Fruit fly (Drosophila melanogaster) whole organism, embryonic: Measurements from ENCODE around the gene NFAT.
A peak's percentile ranks its signal among the peaks of the same experiment; 100 is the strongest.

Experiments used
- B-H1 ChIP-seq: fragments of 200-800 bp; sonication (Bioruptor generic); IDR thresholded peaks from 3 replicates; pipeline ENCODE4 v1.3.6; 2022; ENCODE audit warnings: missing biosample characterization, missing genetic modification characterization
- CG10209 ChIP-seq: fragments of 200-800 bp; sonication (Bioruptor generic); optimal IDR thresholded peaks from 3 replicates; lab custom pipeline; 2017; ENCODE audit warnings: missing biosample characterization, mild to moderate bottlenecking, missing genetic modification characterization, missing genetic modification reagents
- CG11093 ChIP-seq: fragments of 200-800 bp; sonication (Bioruptor generic); IDR thresholded peaks from 3 replicates; pipeline ENCODE4 v1.3.6; 2022; ENCODE audit warnings: missing biosample characterization, missing genetic modification characterization
- CG11398 ChIP-seq: fragments of 200-800 bp; sonication (Bioruptor generic); optimal IDR thresholded peaks from 2 replicates; lab custom pipeline; 2016; ENCODE audit warnings: missing biosample characterization, missing genetic modification characterization
- CG12155 ChIP-seq: fragments of 200-800 bp; sonication (Bioruptor generic); optimal IDR thresholded peaks from 3 replicates; lab custom pipeline; 2016; ENCODE audit warnings: missing biosample characterization, missing genetic modification characterization
- CG14860 ChIP-seq: fragments of 200-800 bp; sonication (Bioruptor generic); IDR thresholded peaks from 3 replicates; pipeline ENCODE4 v1.3.6; 2022; ENCODE audit warnings: missing biosample characterization, missing genetic modification characterization; ENCODE audit not compliant: partially characterized antibody
- CG14965 ChIP-seq: fragments of 200-800 bp; sonication (Bioruptor generic); optimal IDR thresholded peaks from 2 replicates; lab custom pipeline; 2016; ENCODE audit warnings: missing biosample characterization, missing genetic modification characterization, borderline replicate concordance
- CG15514 ChIP-seq: fragments of 200-800 bp; sonication (Bioruptor generic); optimal IDR thresholded peaks from 3 replicates; lab custom pipeline; 2017; ENCODE audit warnings: missing biosample characterization, missing genetic modification characterization, mild to moderate bottlenecking, moderate library complexity, missing genetic modification reagents
- CG17328 ChIP-seq: fragments of 200-800 bp; sonication (Bioruptor generic); IDR thresholded peaks from 2 replicates; pipeline ENCODE4 v1.3.6; 2022; ENCODE audit warnings: missing biosample characterization, missing genetic modification characterization
- CG17359 ChIP-seq: fragments of 200-800 bp; sonication (Bioruptor generic); optimal IDR thresholded peaks from 3 replicates; lab custom pipeline; 2018; ENCODE audit warnings: missing biosample characterization, mild to moderate bottlenecking, missing genetic modification characterization, moderate library complexity
- CG17385 ChIP-seq: fragments of 200-800 bp; sonication (Bioruptor generic); optimal IDR thresholded peaks from 3 replicates; lab custom pipeline; 2018; ENCODE audit warnings: missing biosample characterization, mild to moderate bottlenecking, missing genetic modification characterization
- CG2129 ChIP-seq: fragments of 200-800 bp; sonication (Bioruptor generic); IDR thresholded peaks from 2 replicates; pipeline ENCODE4 v1.3.6; 2022; ENCODE audit warnings: missing biosample characterization, missing genetic modification characterization; ENCODE audit not compliant: partially characterized antibody
- CG2712 ChIP-seq: fragments of 200-800 bp; optimal IDR thresholded peaks from 3 replicates; lab custom pipeline; 2019; ENCODE audit warnings: missing biosample characterization, mild to moderate bottlenecking, missing genetic modification characterization, moderate library complexity
- CG31365 ChIP-seq: fragments of 200-800 bp; sonication (Bioruptor generic); optimal IDR thresholded peaks from 2 replicates; lab custom pipeline; 2018; ENCODE audit warnings: missing biosample characterization, mild to moderate bottlenecking, missing genetic modification characterization
- CG31388 ChIP-seq: fragments of 200-800 bp; sonication (Bioruptor generic); optimal IDR thresholded peaks from 2 replicates; lab custom pipeline; 2016; ENCODE audit warnings: missing biosample characterization, missing genetic modification characterization
- CG31441 ChIP-seq: fragments of 200-800 bp; sonication (Bioruptor generic); IDR thresholded peaks from 2 replicates; pipeline ENCODE4 v1.3.6; 2022; ENCODE audit warnings: missing biosample characterization, missing genetic modification characterization
- CG34376 ChIP-seq: fragments of 200-800 bp; sonication (Bioruptor generic); optimal IDR thresholded peaks from 2 replicates; lab custom pipeline; 2018; ENCODE audit warnings: missing biosample characterization, mild to moderate bottlenecking, missing genetic modification characterization
- CG3847 ChIP-seq: fragments of 200-800 bp; sonication (Bioruptor generic); IDR thresholded peaks from 2 replicates; pipeline ENCODE4 v1.3.6; 2022; ENCODE audit warnings: missing biosample characterization, missing genetic modification characterization
- CG3995 ChIP-seq: fragments of 200-800 bp; sonication (Bioruptor generic); optimal IDR thresholded peaks from 3 replicates; lab custom pipeline; 2016; ENCODE audit warnings: missing biosample characterization, missing genetic modification characterization
- CG4404 ChIP-seq: fragments of 200-800 bp; sonication (Bioruptor generic); IDR thresholded peaks from 2 replicates; pipeline ENCODE4 v1.3.6; 2022; ENCODE audit warnings: missing biosample characterization, missing genetic modification characterization
- CG6854 ChIP-seq: fragments of 200-800 bp; sonication (Bioruptor generic); optimal IDR thresholded peaks from 3 replicates; lab custom pipeline; 2017; ENCODE audit warnings: missing biosample characterization, mild to moderate bottlenecking, missing genetic modification characterization
- CG7271 ChIP-seq: fragments of 200-800 bp; sonication (Bioruptor generic); optimal IDR thresholded peaks from 2 replicates; lab custom pipeline; 2018; ENCODE audit warnings: missing biosample characterization, mild to moderate bottlenecking, missing genetic modification characterization, moderate library complexity
- CG9797 ChIP-seq: fragments of 200-800 bp; sonication (Bioruptor generic); optimal IDR thresholded peaks from 3 replicates; lab custom pipeline; 2018; ENCODE audit warnings: missing biosample characterization, mild to moderate bottlenecking, missing genetic modification characterization
- Dfd ChIP-seq, 2 experiments: fragments of >200 bp; optimal IDR thresholded peaks; 2 replicates each; lab custom pipeline; 2017; ENCODE audit warnings: missing biosample characterization in 2 of 2, missing genetic modification characterization in 2 of 2
- GATAe ChIP-seq: fragments of 200-800 bp; sonication (Bioruptor generic); conservative IDR thresholded peaks from 2 replicates; pipeline ENCODE4 v1.3.6; 2022; ENCODE audit warnings: missing biosample characterization, missing genetic modification characterization
- HLH54F ChIP-seq: fragments of 200-800 bp; sonication (Bioruptor generic); optimal IDR thresholded peaks from 3 replicates; lab custom pipeline; 2016; ENCODE audit warnings: missing biosample characterization, missing genetic modification characterization
- HmgD ChIP-seq: fragments of 200-800 bp; sonication (Bioruptor generic); optimal IDR thresholded peaks from 3 replicates; lab custom pipeline; 2016; ENCODE audit warnings: missing biosample characterization, missing genetic modification characterization
- HmgZ ChIP-seq: fragments of 200-800 bp; sonication (Bioruptor generic); optimal IDR thresholded peaks from 2 replicates; lab custom pipeline; 2018; ENCODE audit warnings: missing biosample characterization, mild to moderate bottlenecking, missing genetic modification characterization
- Hr51 ChIP-seq, 2 experiments: fragments of 200-800 bp; sonication (Bioruptor generic); optimal IDR thresholded peaks; 2 replicates in 1 of 2; 3 replicates in 1 of 2; lab custom pipeline; 2016 to 2018; ENCODE audit warnings: missing biosample characterization in 2 of 2, missing genetic modification characterization in 2 of 2, mild to moderate bottlenecking in 1 of 2, moderate library complexity in 1 of 2
- Nf-YB ChIP-seq: fragments of 200-800 bp; sonication (Bioruptor generic); optimal IDR thresholded peaks from 3 replicates; lab custom pipeline; 2019; ENCODE audit warnings: missing biosample characterization, mild to moderate bottlenecking, missing genetic modification characterization, moderate library complexity
- Sry-β ChIP-seq: fragments of 200-800 bp; sonication (Bioruptor generic); optimal IDR thresholded peaks from 2 replicates; lab custom pipeline; 2018; ENCODE audit warnings: missing biosample characterization, mild to moderate bottlenecking, missing genetic modification characterization, moderate library complexity
- Stat92E ChIP-seq, 3 experiments: fragments of >200 bp in 2 of 3; fragments of 200-800 bp in 1 of 3; sonication (Bioruptor generic) in 1 of 3; optimal IDR thresholded peaks; 2 replicates each; lab custom pipeline; 2017 to 2019; ENCODE audit warnings: missing biosample characterization in 3 of 3, missing genetic modification characterization in 3 of 3, mild to moderate bottlenecking in 1 of 3, moderate library complexity in 1 of 3
- TFAM ChIP-seq: fragments of 200-800 bp; sonication (Bioruptor generic); optimal IDR thresholded peaks from 2 replicates; lab custom pipeline; 2017; ENCODE audit warnings: missing biosample characterization, missing genetic modification characterization, inconsistent platforms
- ara ChIP-seq: fragments of 200-800 bp; sonication (Bioruptor generic); IDR thresholded peaks from 2 replicates; pipeline ENCODE4 v1.3.6; 2022; ENCODE audit warnings: missing biosample characterization, missing genetic modification characterization
- ato ChIP-seq: fragments of 200-800 bp; sonication (Bioruptor generic); IDR thresholded peaks from 2 replicates; pipeline ENCODE4 v1.3.6; 2022; ENCODE audit warnings: missing biosample characterization, missing genetic modification characterization; ENCODE audit not compliant: partially characterized antibody
- cg ChIP-seq: fragments of 200-800 bp; sonication (Bioruptor generic); optimal IDR thresholded peaks from 3 replicates; lab custom pipeline; 2019; ENCODE audit warnings: missing biosample characterization, mild to moderate bottlenecking, missing genetic modification characterization, moderate library complexity
- crol ChIP-seq: fragments of 200-800 bp; sonication (Bioruptor generic); IDR thresholded peaks from 2 replicates; pipeline ENCODE4 v1.3.6; 2022; ENCODE audit warnings: missing biosample characterization, missing genetic modification characterization
- emc ChIP-seq: fragments of 200-800 bp; sonication (Bioruptor generic); optimal IDR thresholded peaks from 2 replicates; lab custom pipeline; 2016; ENCODE audit warnings: missing biosample characterization, missing genetic modification characterization
- exex ChIP-seq: fragments of 200-800 bp; sonication (Bioruptor generic); optimal IDR thresholded peaks from 4 replicates; lab custom pipeline; 2018; ENCODE audit warnings: missing biosample characterization, mild to moderate bottlenecking, missing genetic modification characterization, moderate library complexity
- gcm2 ChIP-seq: fragments of 200-800 bp; sonication (Bioruptor generic); optimal IDR thresholded peaks from 2 replicates; lab custom pipeline; 2016; ENCODE audit warnings: missing biosample characterization, missing genetic modification characterization
- hb ChIP-seq: fragments of 200-800 bp; sonication (Bioruptor generic); IDR thresholded peaks from 3 replicates; pipeline ENCODE4 v1.3.6; 2022; ENCODE audit warnings: missing biosample characterization, missing genetic modification characterization; ENCODE audit not compliant: partially characterized antibody
- inv ChIP-seq: fragments of 200-800 bp; sonication (Bioruptor generic); IDR thresholded peaks from 2 replicates; pipeline ENCODE4 v1.3.6; 2022; ENCODE audit warnings: missing biosample characterization, missing genetic modification characterization; ENCODE audit not compliant: partially characterized antibody
- pita ChIP-seq: fragments of 200-800 bp; sonication (Bioruptor generic); optimal IDR thresholded peaks from 2 replicates; lab custom pipeline; 2017; ENCODE audit warnings: missing biosample characterization, mild to moderate bottlenecking, missing genetic modification characterization
- salm ChIP-seq: fragments of 200-800 bp; sonication (Bioruptor generic); optimal IDR thresholded peaks from 2 replicates; lab custom pipeline; 2018; ENCODE audit warnings: missing biosample characterization, mild to moderate bottlenecking, missing genetic modification characterization
- slbo ChIP-seq: fragments of 200-800 bp; sonication (Bioruptor generic); IDR thresholded peaks from 2 replicates; pipeline ENCODE4 v1.3.6; 2022; ENCODE audit warnings: missing biosample characterization, missing genetic modification characterization
- slou ChIP-seq: fragments of 200-800 bp; sonication (Bioruptor generic); optimal IDR thresholded peaks from 3 replicates; lab custom pipeline; 2016; ENCODE audit warnings: missing biosample characterization, missing genetic modification characterization
- sqz ChIP-seq: fragments of 200-800 bp; sonication (Bioruptor generic); optimal IDR thresholded peaks from 3 replicates; lab custom pipeline; 2018; ENCODE audit warnings: missing biosample characterization, mild to moderate bottlenecking, missing genetic modification characterization
- stwl ChIP-seq: fragments of 200-800 bp; sonication (Bioruptor generic); optimal IDR thresholded peaks from 3 replicates; lab custom pipeline; 2018; ENCODE audit warnings: missing biosample characterization, mild to moderate bottlenecking, missing genetic modification characterization, moderate library complexity
- tup ChIP-seq: fragments of 200-800 bp; sonication (Bioruptor generic); optimal IDR thresholded peaks from 2 replicates; lab custom pipeline; 2016; ENCODE audit warnings: missing biosample characterization, mild to moderate bottlenecking, missing genetic modification characterization, moderate library complexity
- vvl ChIP-seq: fragments of 200-800 bp; sonication (Bioruptor generic); IDR thresholded peaks from 2 replicates; pipeline ENCODE4 v1.3.6; 2022; ENCODE audit warnings: missing biosample characterization, missing genetic modification characterization
- wdn ChIP-seq: fragments of 200-800 bp; sonication (Bioruptor generic); IDR thresholded peaks from 2 replicates; pipeline ENCODE4 v1.3.6; 2022; ENCODE audit warnings: missing biosample characterization, missing genetic modification characterization

The NFAT gene

DNA sequence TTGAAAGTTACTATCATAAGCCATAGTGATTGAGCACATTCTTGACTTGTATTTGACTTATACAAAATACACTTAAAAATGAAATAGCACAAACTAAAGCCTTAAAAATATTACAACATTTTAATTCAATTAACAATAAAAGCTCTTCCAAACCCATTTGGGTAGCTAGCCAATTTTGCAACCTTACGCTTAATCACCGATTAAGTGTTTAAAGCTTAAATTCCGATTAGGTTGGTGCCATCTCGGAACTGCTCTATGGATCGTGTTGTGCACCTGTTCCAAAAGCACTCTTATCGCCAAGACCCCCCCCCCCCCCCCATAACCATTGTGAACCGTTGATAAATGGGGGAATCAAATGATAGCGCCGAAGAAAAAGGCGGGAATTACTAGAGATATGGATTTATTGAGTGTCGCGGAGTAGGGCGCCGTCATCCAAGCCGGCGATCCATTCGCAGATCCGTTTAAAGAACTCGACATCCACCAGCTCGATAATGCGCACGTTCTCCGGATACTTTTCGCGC lies 53.5 kb downstream of the NFAT start (continued):
- TF ChIP-seq salm (tag; lab: Kevin White, UChicago) (no peak), inv (no peak), CG9797 (no peak), CG2129 (no peak), tup (no peak), CG14860 (GFP tag; lab: Robert Waterston, UW) (no peak), crol (GFP tag; lab: Robert Waterston, UW) (peak; percentile 67), CG31365 (tag; lab: Kevin White, UChicago) (no peak), Nf-YB (GFP tag; lab: Kevin White, UChicago) (no peak), ato (GFP tag; lab: Robert Waterston, UW) (no peak), slbo (GFP tag; lab: Robert Waterston, UW) (no peak), vvl (GFP tag; lab: Robert Waterston, UW) (no peak), GATAe (GFP tag; lab: Robert Waterston, UW) (peak; percentile 25; the same call in 1 of the 2 replicates), CG4404 (GFP tag; lab: Robert Waterston, UW) (no peak), CG31441 (GFP tag; lab: Robert Waterston, UW) (no peak), CG2712 (tag; lab: Kevin White, UChicago) (peak; percentile 71), emc (GFP tag; lab: Kevin White, UChicago) (no peak), CG14965 (GFP tag; lab: Kevin White, UChicago) (no peak), CG31388 (no peak), Stat92E (GFP tag; optimal IDR thresholded peaks at IDR 0.05; lab: Kevin White, UChicago) (no peak), HmgZ (tag; lab: Kevin White, UChicago) (peak; percentile 20), CG11093 (GFP tag; lab: Robert Waterston, UW) (no peak), CG34376 (peak; percentile 3), HmgD (GFP tag; lab: Kevin White, UChicago) (no peak), wdn (GFP tag; lab: Robert Waterston, UW) (no peak), CG17328 (no peak), hb (GFP tag; lab: Robert Waterston, UW) (no peak), CG15514 (peak; percentile 2), exex (peak; percentile 91), CG12155 (GFP tag; lab: Kevin White, UChicago) (no peak), CG3847 (GFP tag; lab: Robert Waterston, UW) (no peak)

DNA sequence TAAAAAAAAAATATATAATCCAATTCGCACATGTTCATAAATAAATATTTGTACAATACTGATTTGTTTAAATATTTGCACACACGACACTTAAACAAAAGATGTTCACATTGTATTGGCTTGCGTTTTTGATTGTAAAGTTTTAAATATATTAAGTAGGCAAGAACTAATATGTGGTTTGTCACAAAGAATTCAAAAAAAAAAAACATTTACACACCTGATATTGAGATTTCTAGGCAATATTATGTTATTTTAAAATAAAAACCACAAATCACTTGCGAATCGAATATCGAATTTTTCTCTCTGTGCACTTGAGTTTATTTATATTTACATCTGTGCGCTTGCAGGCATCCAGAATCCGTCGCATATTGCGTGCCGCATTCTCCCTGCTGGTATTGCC lies 55.0 kb downstream of the NFAT start:
- TF ChIP-seq CG7271 (tag; lab: Kevin White, UChicago) (no peak), Dfd (GFP tag; optimal IDR thresholded peaks at IDR 0.05; lab: Kevin White, UChicago) (no peak), ara (no peak; the same call in 1 of the 2 replicates), stwl (tag; lab: Kevin White, UChicago) (no peak), CG11398 (GFP tag; lab: Kevin White, UChicago) (no peak), cg (GFP tag; lab: Kevin White, UChicago) (no peak), pita (GFP tag; lab: Kevin White, UChicago) (no peak), CG6854 (GFP tag; lab: Kevin White, UChicago) (no peak), emc (GFP tag; lab: Kevin White, UChicago) (no peak), slou (GFP tag; lab: Kevin White, UChicago) (no peak), B-H1 (no peak), gcm2 (GFP tag; lab: Kevin White, UChicago) (no peak), TFAM (GFP tag; lab: Kevin White, UChicago) (no peak), CG17359 (peak; percentile 56), CG10209 (GFP tag; lab: Kevin White, UChicago) (peak; percentile 25), sqz (GFP tag; lab: Kevin White, UChicago) (no peak), CG17385 (GFP tag; lab: Kevin White, UChicago) (no peak), CG3995 (GFP tag; lab: Kevin White, UChicago) (no peak), HLH54F (GFP tag; lab: Kevin White, UChicago) (no peak), Hr51 (GFP tag; optimal IDR thresholded peaks at IDR 0.05; lab: Kevin White, UChicago) (peak in 1 of 2 experiments; percentile 52), Sry-β (no peak)
